Fruit fly (Drosophila melanogaster): ENCODE measurements around the gene stwl.

- TF ChIP-seq kay (GFP tag; ENCODE audit: borderline replicate concordance) (no peak), CG5204 (GFP tag; optimal IDR thresholded peaks at IDR 0.05) (no peak), Clk (GFP tag; optimal IDR thresholded peaks at IDR 0.05) (no peak), CG11617 (GFP tag; optimal IDR thresholded peaks at IDR 0.05) (no peak), cic (GFP tag; optimal IDR thresholded peaks at IDR 0.05) (no peak), Mnt (GFP tag; optimal IDR thresholded peaks at IDR 0.05) (no peak), CG33017 (tag; optimal IDR thresholded peaks at IDR 0.05) (no peak), tj (GFP tag; optimal IDR thresholded peaks at IDR 0.05) (peak; percentile 75), bab1 (GFP tag; optimal IDR thresholded peaks at IDR 0.05) (no peak), CG1620 (GFP tag; optimal IDR thresholded peaks at IDR 0.05) (no peak), CG7045 (GFP tag; optimal IDR thresholded peaks at IDR 0.05) (no peak), toe (GFP tag; optimal IDR thresholded peaks at IDR 0.05) (no peak), Hr96 (GFP tag; optimal IDR thresholded peaks at IDR 0.05) (no peak), ovo (GFP tag; optimal IDR thresholded peaks at IDR 0.05) (no peak)
Measured at dm6 chr3L:14359815-14360719, 49.7 kb downstream of the stwl start.

Measured in whole organism, adult.